Worm (Caenorhabditis elegans) whole organism, midembryonic: ENCODE measurements around the gene C17A2.7.

Experiments used
- T22C8.4 ChIP-seq: fragments of 200-800 bp; sonication (Bioruptor generic); IDR thresholded peaks from 2 replicates; pipeline ENCODE4 v1.3.6; 2022; ENCODE audit warnings: missing genetic modification characterization, missing compliant biosample characterization
- cog-1 ChIP-seq: sonication (generic microtip); optimal IDR thresholded peaks from 2 replicates; lab custom pipeline; 2016; ENCODE audit warnings: missing genetic modification characterization, missing compliant biosample characterization
- flt-1 ChIP-seq: fragments of 200-800 bp; sonication (Bioruptor generic); IDR thresholded peaks from 2 replicates; pipeline ENCODE4 v1.3.6; 2022; ENCODE audit warnings: missing genetic modification characterization, missing compliant biosample characterization
- med-1 ChIP-seq: sonication (generic microtip); optimal IDR thresholded peaks from 2 replicates; lab custom pipeline; 2017; ENCODE audit warnings: missing genetic modification characterization, mild to moderate bottlenecking, missing compliant biosample characterization, antibody characterized with exemption, missing genetic modification reagents; ENCODE audit not compliant: insufficient read depth
- ref-1 ChIP-seq: fragments of 200-800 bp; sonication (Bioruptor generic); conservative IDR thresholded peaks from 2 replicates; pipeline ENCODE4 v1.3.6; 2022; ENCODE audit warnings: missing genetic modification reagents, missing genetic modification characterization, missing compliant biosample characterization
- ztf-23 ChIP-seq: fragments of 200-800 bp; sonication (Bioruptor generic); IDR thresholded peaks from 2 replicates; pipeline ENCODE4 v1.3.6; 2022; ENCODE audit warnings: missing genetic modification reagents, missing genetic modification characterization, missing compliant biosample characterization
- ztf-29 ChIP-seq: fragments of 200-800 bp; sonication (Bioruptor generic); IDR thresholded peaks from 2 replicates; pipeline ENCODE4 v1.3.6; 2022; ENCODE audit warnings: missing genetic modification reagents, missing genetic modification characterization, missing compliant biosample characterization

- TF ChIP-seq med-1 (GFP tag; lab: Kevin White, UChicago): no peak
- no peak for TF ChIP-seq T22C8.4
- TF ChIP-seq ref-1 (GFP tag; lab: Robert Waterston, UW): no peak
- TF ChIP-seq ztf-29 (GFP tag; lab: Robert Waterston, UW): no peak
- no peak for TF ChIP-seq ztf-23 (GFP tag; lab: Robert Waterston, UW)
- no peak for TF ChIP-seq cog-1 (tag; lab: Kevin White, UChicago)
- TF ChIP-seq flt-1 (GFP tag; lab: Robert Waterston, UW): no peak
Measured at ce11 chrII:3795323-3795722, 47.9 kb downstream of the C17A2.7 start, which contains the start of gene Y8A9A.2.
